Worm (Caenorhabditis elegans) whole organism, young adult: ENCODE measurements around the gene R02D1.2.

Experiments
- B0019.2 ChIP-seq: fragments of 200-800 bp; sonication (Bioruptor generic); conservative IDR thresholded peaks from 2 replicates; pipeline ENCODE4 v1.3.6; 2022; ENCODE audit warnings: missing genetic modification reagents, missing genetic modification characterization, missing compliant biosample characterization
- F49E8.2 ChIP-seq: sonication (generic microtip); optimal IDR thresholded peaks from 3 replicates; lab custom pipeline; 2017; ENCODE audit warnings: missing genetic modification characterization, mild to moderate bottlenecking, missing compliant biosample characterization, antibody characterized with exemption, moderate library complexity; ENCODE audit not compliant: insufficient read depth
- F55B11.4 ChIP-seq: sonication (generic microtip); optimal IDR thresholded peaks from 2 replicates; lab custom pipeline; 2016; ENCODE audit warnings: missing compliant biosample characterization, missing genetic modification characterization, borderline replicate concordance; ENCODE audit not compliant: insufficient read depth
- F57C9.4 ChIP-seq: sonication (generic microtip); optimal IDR thresholded peaks from 2 replicates; lab custom pipeline; 2017; ENCODE audit warnings: mild to moderate bottlenecking, missing genetic modification characterization, missing compliant biosample characterization
- Y56A3A.18 ChIP-seq: fragments of 200-800 bp; sonication (Bioruptor generic); IDR thresholded peaks from 2 replicates; pipeline ENCODE4 v1.3.6; 2022; ENCODE audit warnings: missing genetic modification reagents, missing genetic modification characterization, missing compliant biosample characterization
- Y67H2A.10 ChIP-seq: fragments of 200-800 bp; sonication (Bioruptor generic); conservative IDR thresholded peaks from 2 replicates; pipeline ENCODE4 v1.3.6; 2022; ENCODE audit warnings: missing genetic modification reagents, missing genetic modification characterization, missing compliant biosample characterization
- Y79H2A.3 ChIP-seq: fragments of 200-800 bp; sonication (Bioruptor generic); conservative IDR thresholded peaks from 2 replicates; pipeline ENCODE4 v1.3.6; 2022; ENCODE audit warnings: missing genetic modification reagents, missing genetic modification characterization, missing compliant biosample characterization
- aptf-3 ChIP-seq: fragments of 200-800 bp; sonication (Bioruptor generic); IDR thresholded peaks from 2 replicates; pipeline ENCODE4 v1.3.6; 2022; ENCODE audit warnings: missing genetic modification characterization, missing compliant biosample characterization
- atf-7 ChIP-seq: sonication (generic microtip); optimal IDR thresholded peaks from 2 replicates; lab custom pipeline; 2017; ENCODE audit warnings: mild to moderate bottlenecking, missing genetic modification characterization, missing compliant biosample characterization
- ceh-40 ChIP-seq: fragments of 200-800 bp; sonication (Bioruptor generic); IDR thresholded peaks from 2 replicates; pipeline ENCODE4 v1.3.6; 2022; ENCODE audit warnings: missing genetic modification characterization, missing compliant biosample characterization
- die-1 ChIP-seq: sonication (generic microtip); optimal IDR thresholded peaks from 2 replicates; lab custom pipeline; 2016; ENCODE audit warnings: missing genotype, mild to moderate bottlenecking, missing genetic modification characterization, missing compliant biosample characterization
- dox-1 ChIP-seq: fragments of 200-800 bp; sonication (Bioruptor generic); IDR thresholded peaks from 2 replicates; pipeline ENCODE4 v1.3.6; 2022; ENCODE audit warnings: missing genetic modification reagents, missing genetic modification characterization, missing compliant biosample characterization
- hmg-1.2 ChIP-seq: fragments of 200-800 bp; sonication (Bioruptor generic); IDR thresholded peaks from 2 replicates; pipeline ENCODE4 v1.3.6; 2022; ENCODE audit warnings: missing genetic modification reagents, missing genetic modification characterization, missing compliant biosample characterization
- let-526 ChIP-seq: fragments of 200-800 bp; sonication (Bioruptor generic); IDR thresholded peaks from 2 replicates; pipeline ENCODE4 v1.3.6; 2022; ENCODE audit warnings: missing genetic modification reagents, missing genetic modification characterization, missing compliant biosample characterization
- let-607 ChIP-seq, 2 experiments: fragments of 200-800 bp in 1 of 2; sonication (Bioruptor generic) in 1 of 2; sonication (generic microtip) in 1 of 2; optimal IDR thresholded peaks; 2 replicates each; lab custom pipeline; 2016 to 2018; ENCODE audit warnings: mild to moderate bottlenecking in 2 of 2, missing compliant biosample characterization in 2 of 2, missing genetic modification characterization in 2 of 2, moderate library complexity in 2 of 2, missing genotype in 1 of 2
- madf-10 ChIP-seq: sonication (generic microtip); optimal IDR thresholded peaks from 2 replicates; lab custom pipeline; 2016; ENCODE audit warnings: mild to moderate bottlenecking, missing genetic modification characterization, missing compliant biosample characterization
- mxl-1 ChIP-seq: sonication (generic microtip); optimal IDR thresholded peaks from 2 replicates; lab custom pipeline; 2016; ENCODE audit warnings: missing genetic modification characterization, missing compliant biosample characterization
- nfya-2 ChIP-seq: fragments of 200-800 bp; sonication (Bioruptor generic); IDR thresholded peaks from 2 replicates; pipeline ENCODE4 v1.3.6; 2022; ENCODE audit warnings: missing genetic modification reagents, missing genetic modification characterization, missing compliant biosample characterization
- nfyb-1 ChIP-seq: fragments of 200-800 bp; sonication (Bioruptor generic); IDR thresholded peaks from 2 replicates; pipeline ENCODE4 v1.3.6; 2022; ENCODE audit warnings: missing genetic modification reagents, missing genetic modification characterization, missing compliant biosample characterization
- nhr-80 ChIP-seq: sonication (generic microtip); optimal IDR thresholded peaks from 2 replicates; lab custom pipeline; 2016; ENCODE audit warnings: missing genetic modification characterization, missing compliant biosample characterization
- nhr-90 ChIP-seq: sonication (generic microtip); optimal IDR thresholded peaks from 2 replicates; lab custom pipeline; 2016; ENCODE audit warnings: missing genotype, mild to moderate bottlenecking, missing genetic modification characterization, missing compliant biosample characterization
- rec-8 ChIP-seq, 2 experiments: sonication (generic microtip); optimal IDR thresholded peaks; 2 replicates each; lab custom pipeline; 2016; ENCODE audit warnings: mild to moderate bottlenecking in 2 of 2, missing genetic modification characterization in 2 of 2, missing genetic modification reagents in 2 of 2, missing genotype in 2 of 2, missing biosample characterization in 1 of 2, missing compliant biosample characterization in 1 of 2, moderate library complexity in 1 of 2
- repo-1 ChIP-seq: sonication (generic microtip); optimal IDR thresholded peaks from 2 replicates; lab custom pipeline; 2017; ENCODE audit warnings: mild to moderate bottlenecking, missing genetic modification characterization, missing compliant biosample characterization
- sdz-38 ChIP-seq: sonication (generic microtip); optimal IDR thresholded peaks from 2 replicates; lab custom pipeline; 2016; ENCODE audit warnings: missing genotype, missing genetic modification characterization, missing compliant biosample characterization
- snpc-4 ChIP-seq, 5 experiments: fragments of 150-350 bp in 1 of 5; sonication (generic microtip) in 4 of 5; optimal IDR thresholded peaks; 2 replicates each; lab custom pipeline; 2014 to 2018; ENCODE audit warnings: missing genetic modification characterization in 5 of 5, missing biosample characterization in 3 of 5, antibody characterized with exemption in 2 of 5, mild to moderate bottlenecking in 2 of 5, missing compliant biosample characterization in 2 of 5, missing genotype in 2 of 5, moderate library complexity in 2 of 5, missing genetic modification reagents in 1 of 5
- sptf-2 ChIP-seq: fragments of 200-800 bp; sonication (Bioruptor generic); optimal IDR thresholded peaks from 2 replicates; lab custom pipeline; 2018; ENCODE audit warnings: mild to moderate bottlenecking, missing genetic modification characterization, missing compliant biosample characterization
- tbp1 ChIP-seq: fragments of 200-800 bp; sonication (Bioruptor generic); optimal IDR thresholded peaks from 2 replicates; lab custom pipeline; 2018; ENCODE audit warnings: mild to moderate bottlenecking, missing genetic modification characterization, missing compliant biosample characterization
- zfh-2 ChIP-seq: fragments of 200-800 bp; sonication (Bioruptor generic); conservative IDR thresholded peaks from 2 replicates; pipeline ENCODE4 v1.3.6; 2022; ENCODE audit warnings: missing genetic modification reagents, missing genetic modification characterization, missing compliant biosample characterization
- ztf-22 ChIP-seq: fragments of 200-800 bp; sonication (Bioruptor generic); optimal IDR thresholded peaks from 2 replicates; lab custom pipeline; 2018; ENCODE audit warnings: mild to moderate bottlenecking, missing genetic modification characterization, moderate library complexity, missing compliant biosample characterization
- ztf-25 ChIP-seq: fragments of 200-800 bp; sonication (Bioruptor generic); IDR thresholded peaks from 2 replicates; pipeline ENCODE4 v1.3.6; 2022; ENCODE audit warnings: missing genetic modification reagents, missing genetic modification characterization, missing compliant biosample characterization
- ztf-26 ChIP-seq: sonication (generic microtip); optimal IDR thresholded peaks from 2 replicates; lab custom pipeline; 2017; ENCODE audit warnings: missing genetic modification characterization, missing compliant biosample characterization

R02D1.2 gene

DNA sequence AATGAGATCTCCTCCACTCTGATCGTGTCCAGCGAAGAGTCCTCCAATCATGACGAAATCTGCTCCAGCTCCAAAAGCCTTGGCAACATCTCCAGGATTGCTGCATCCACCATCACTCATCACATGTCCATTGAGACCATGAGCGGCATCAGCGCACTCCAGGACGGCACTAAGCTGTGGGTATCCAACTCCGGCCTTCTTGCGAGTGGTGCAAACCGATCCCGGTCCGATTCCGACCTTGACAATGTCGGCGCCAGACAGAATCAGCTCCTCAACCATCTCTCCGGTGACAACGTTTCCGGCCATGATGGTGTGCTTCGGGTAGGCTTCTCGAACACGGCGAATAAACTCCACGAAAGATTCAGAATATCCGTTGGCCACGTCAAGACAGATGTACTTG, 47.9 kb upstream of the R02D1.2 start:
- TF ChIP-seq snpc-4 (GFP tag; optimal IDR thresholded peaks at IDR 0.05; lab: Kevin White, UChicago) (no peak), snpc-4 (tag; optimal IDR thresholded peaks at IDR 0.05; lab: Kevin White, UChicago) (no peak), zfh-2 (peak; percentile 68)

DNA sequence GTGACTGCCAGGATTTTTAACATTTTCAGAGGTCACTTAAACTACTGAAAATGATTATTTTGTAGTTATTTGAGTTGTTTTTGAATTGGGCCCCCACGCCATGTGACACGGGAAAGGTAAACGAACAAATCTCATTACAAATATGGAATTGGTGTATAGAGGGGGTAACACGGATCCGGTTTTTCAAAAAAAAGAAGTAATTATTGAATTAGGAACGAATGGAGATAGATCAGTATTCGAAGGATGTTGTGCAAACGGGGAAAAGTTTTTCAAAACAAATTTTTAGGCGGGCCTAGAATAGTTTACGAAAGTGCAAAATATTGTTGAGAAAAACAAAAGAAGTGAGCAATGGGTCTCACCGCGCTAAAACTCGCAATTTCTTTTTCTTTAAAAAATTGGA, 43.8 kb upstream of the R02D1.2 start, which contains the start of gene F32D1.11:
Gene F32D1.11, minus strand, starts transcription at position 101 of the 400 bp plus-strand sequence.
- TF ChIP-seq let-526 (GFP tag; lab: Robert Waterston, UW) (no peak), hmg-1.2 (no peak), let-607 (tag; optimal IDR thresholded peaks at IDR 0.05; lab: Kevin White, UChicago) (no peak), mxl-1 (no peak), tbp1 (no peak), F49E8.2 (tag; lab: Kevin White, UChicago) (no peak), ztf-25 (no peak), F55B11.4 (no peak), madf-10 (tag; lab: Kevin White, UChicago) (no peak), die-1 (tag; lab: Kevin White, UChicago) (no peak), rec-8 (tag; optimal IDR thresholded peaks at IDR 0.05; lab: Kevin White, UChicago) (no peak), nfya-2 (no peak)

DNA sequence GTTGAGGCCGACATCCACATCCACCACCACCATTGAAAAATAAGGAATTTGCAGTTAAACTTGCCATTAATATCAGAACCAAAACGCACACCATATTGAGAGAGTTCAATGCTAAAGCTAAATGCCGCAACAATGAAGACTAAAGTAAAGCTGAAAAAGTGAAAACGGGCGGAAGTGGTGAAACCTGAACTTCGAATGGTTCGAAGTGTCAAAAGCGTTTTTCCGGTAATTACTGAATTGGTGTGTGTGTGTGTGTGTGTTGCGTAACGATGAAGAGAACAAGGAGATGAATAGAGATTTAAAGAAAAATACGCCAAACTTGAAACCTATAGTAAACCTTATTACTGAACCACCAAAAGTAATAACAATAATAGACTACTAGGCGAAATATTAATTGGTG, 41.9 kb upstream of the R02D1.2 start, which contains the start of gene grl-13:
Gene grl-13, minus strand, starts transcription at position 101 of the 400 bp plus-strand sequence.
- TF ChIP-seq tbp1 (no peak), Y67H2A.10 (GFP tag; lab: Robert Waterston, UW) (no peak), F57C9.4 (tag; lab: Kevin White, UChicago) (no peak), Y56A3A.18 (GFP tag; lab: Robert Waterston, UW) (no peak)

DNA sequence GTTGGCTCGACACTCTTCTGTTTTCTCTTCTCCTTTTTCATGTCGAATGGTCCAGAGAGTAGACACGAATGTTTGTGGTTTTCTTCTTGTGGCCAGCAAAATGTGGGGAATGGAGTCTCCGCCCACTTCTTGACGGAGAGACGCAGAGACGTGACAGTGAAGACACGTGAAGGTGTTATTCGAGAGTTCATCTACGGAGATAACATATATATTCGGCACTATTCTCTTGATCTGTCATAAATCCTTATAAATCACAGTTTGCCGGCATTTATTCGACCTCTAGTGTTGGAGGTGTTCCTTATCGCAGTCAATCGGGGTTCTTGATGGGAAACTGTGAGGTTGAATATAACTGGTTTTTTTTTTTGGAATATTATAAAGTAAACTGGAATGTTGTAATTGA, 38.9 kb upstream of the R02D1.2 start, which contains the start of gene F32D1.3:
Gene F32D1.3, minus strand, starts transcription at position 65 of the 400 bp plus-strand sequence.
- TF ChIP-seq nfyb-1 (GFP tag; lab: Robert Waterston, UW) = no peak
- TF ChIP-seq B0019.2 (GFP tag; lab: Robert Waterston, UW) = no peak
- TF ChIP-seq nhr-90 (tag; lab: Kevin White, UChicago) = no peak
- TF ChIP-seq aptf-3 (GFP tag; lab: Robert Waterston, UW) = no peak
- no peak for TF ChIP-seq dox-1 (GFP tag; lab: Robert Waterston, UW)
- TF ChIP-seq sptf-2 (GFP tag; lab: Kevin White, UChicago) = no peak
- TF ChIP-seq F55B11.4 = no peak
- TF ChIP-seq atf-7 (tag; lab: Kevin White, UChicago) = no peak
- TF ChIP-seq ztf-26 (tag; lab: Kevin White, UChicago) = no peak
- TF ChIP-seq ceh-40 (GFP tag; lab: Robert Waterston, UW) = no peak
- no peak for TF ChIP-seq Y79H2A.3 (GFP tag; lab: Robert Waterston, UW)
- TF ChIP-seq ztf-22 = no peak

DNA sequence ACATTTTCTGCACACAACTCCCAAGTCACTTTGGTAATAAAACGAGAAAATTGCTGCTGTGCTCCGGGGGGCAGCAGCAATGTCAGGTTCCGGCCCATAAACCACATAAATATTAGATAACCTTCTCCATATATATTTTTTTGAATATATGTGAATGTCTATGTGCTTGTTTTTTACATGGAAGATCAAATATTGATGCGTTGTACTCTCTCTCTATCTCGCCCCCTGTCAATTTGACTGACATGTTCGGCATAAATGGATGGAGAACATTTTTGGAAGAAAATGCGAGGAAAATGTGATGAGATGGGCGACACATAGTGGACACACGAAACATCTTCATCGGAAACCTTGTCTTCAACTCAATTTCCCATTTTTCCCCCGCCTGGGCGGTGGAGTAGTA, 37.4 kb upstream of the R02D1.2 start:
- TF ChIP-seq nhr-80 = peak; percentile 24
- TF ChIP-seq let-607 (tag; optimal IDR thresholded peaks at IDR 0.05; lab: Kevin White, UChicago) = peak in 1 of 2 experiments; percentile 62
- no peak for TF ChIP-seq sdz-38 (tag; lab: Kevin White, UChicago)
- TF ChIP-seq repo-1 (tag; lab: Kevin White, UChicago) = no peak
